Worm (Caenorhabditis elegans) whole organism, midembryonic: ENCODE results near the gene K08D8.6.

ENCODE experiments used
- T22C8.4 ChIP-seq: fragments of 200-800 bp; sonication (Bioruptor generic); IDR thresholded peaks from 2 replicates; pipeline ENCODE4 v1.3.6; 2022; ENCODE audit warnings: missing genetic modification characterization, missing compliant biosample characterization
- cog-1 ChIP-seq: sonication (generic microtip); optimal IDR thresholded peaks from 2 replicates; lab custom pipeline; 2016; ENCODE audit warnings: missing genetic modification characterization, missing compliant biosample characterization
- flt-1 ChIP-seq: fragments of 200-800 bp; sonication (Bioruptor generic); IDR thresholded peaks from 2 replicates; pipeline ENCODE4 v1.3.6; 2022; ENCODE audit warnings: missing genetic modification characterization, missing compliant biosample characterization
- med-1 ChIP-seq: sonication (generic microtip); optimal IDR thresholded peaks from 2 replicates; lab custom pipeline; 2017; ENCODE audit warnings: missing genetic modification characterization, mild to moderate bottlenecking, missing compliant biosample characterization, antibody characterized with exemption, missing genetic modification reagents; ENCODE audit not compliant: insufficient read depth
- ref-1 ChIP-seq: fragments of 200-800 bp; sonication (Bioruptor generic); conservative IDR thresholded peaks from 2 replicates; pipeline ENCODE4 v1.3.6; 2022; ENCODE audit warnings: missing genetic modification reagents, missing genetic modification characterization, missing compliant biosample characterization
- tab-1 ChIP-seq: fragments of 200-800 bp; sonication (Bioruptor generic); IDR thresholded peaks from 2 replicates; pipeline ENCODE4 v1.3.6; 2022; ENCODE audit warnings: missing genetic modification characterization, missing compliant biosample characterization
- ztf-23 ChIP-seq: fragments of 200-800 bp; sonication (Bioruptor generic); IDR thresholded peaks from 2 replicates; pipeline ENCODE4 v1.3.6; 2022; ENCODE audit warnings: missing genetic modification reagents, missing genetic modification characterization, missing compliant biosample characterization
- ztf-29 ChIP-seq: fragments of 200-800 bp; sonication (Bioruptor generic); IDR thresholded peaks from 2 replicates; pipeline ENCODE4 v1.3.6; 2022; ENCODE audit warnings: missing genetic modification reagents, missing genetic modification characterization, missing compliant biosample characterization

- no peak for TF ChIP-seq med-1 (GFP tag; lab: Kevin White, UChicago)
- no peak for TF ChIP-seq tab-1 (GFP tag; lab: Robert Waterston, UW)
- TF ChIP-seq ref-1 (GFP tag; lab: Robert Waterston, UW), result no peak
- TF ChIP-seq ztf-29 (GFP tag; lab: Robert Waterston, UW), result no peak
- no peak for TF ChIP-seq flt-1 (GFP tag; lab: Robert Waterston, UW)
- TF ChIP-seq T22C8.4 (GFP tag; lab: Robert Waterston, UW), result no peak
- no peak for TF ChIP-seq ztf-23 (GFP tag; lab: Robert Waterston, UW)
- TF ChIP-seq cog-1 (tag; lab: Kevin White, UChicago), result no peak
Observed at ce11 chrIV:12914532-12915019, 24.3 kb upstream of the K08D8.6 start, which contains the start of gene irg-6.
